Fruit fly (Drosophila melanogaster) whole organism, wandering third instar larva: ENCODE data around the gene bdl.

ENCODE experiments used
- CG9705 ChIP-seq: fragments of 200-800 bp; sonication (Bioruptor generic); optimal IDR thresholded peaks from 2 replicates; lab custom pipeline; 2018; ENCODE audit warnings: missing biosample characterization, mild to moderate bottlenecking, missing genetic modification characterization
- CrebA ChIP-seq: fragments of 200-800 bp; sonication (Bioruptor generic); optimal IDR thresholded peaks from 2 replicates; lab custom pipeline; 2016; ENCODE audit warnings: missing biosample characterization, mild to moderate bottlenecking, missing genetic modification characterization, borderline replicate concordance
- Dfd ChIP-seq: fragments of >200 bp; optimal IDR thresholded peaks from 2 replicates; lab custom pipeline; 2017; ENCODE audit warnings: missing biosample characterization, missing genetic modification characterization
- brk ChIP-seq: fragments of 200-800 bp; sonication (Bioruptor generic); optimal IDR thresholded peaks from 2 replicates; lab custom pipeline; 2016; ENCODE audit warnings: missing biosample characterization, mild to moderate bottlenecking, missing genetic modification characterization
- fru ChIP-seq: fragments of 200-800 bp; sonication (Bioruptor generic); optimal IDR thresholded peaks from 3 replicates; lab custom pipeline; 2016; ENCODE audit warnings: missing biosample characterization, mild to moderate bottlenecking, missing genetic modification characterization
- h ChIP-seq: fragments of 200-800 bp; sonication (Bioruptor generic); optimal IDR thresholded peaks from 3 replicates; lab custom pipeline; 2016; ENCODE audit warnings: missing biosample characterization, mild to moderate bottlenecking, missing genetic modification characterization
- psq ChIP-seq: fragments of 200-800 bp; sonication (Bioruptor generic); optimal IDR thresholded peaks from 3 replicates; lab custom pipeline; 2017; ENCODE audit warnings: missing biosample characterization, mild to moderate bottlenecking, missing genetic modification characterization, moderate library complexity
- usp ChIP-seq: fragments of >200 bp; optimal IDR thresholded peaks from 2 replicates; lab custom pipeline; 2017; ENCODE audit warnings: missing biosample characterization, missing genetic modification characterization

DNA sequence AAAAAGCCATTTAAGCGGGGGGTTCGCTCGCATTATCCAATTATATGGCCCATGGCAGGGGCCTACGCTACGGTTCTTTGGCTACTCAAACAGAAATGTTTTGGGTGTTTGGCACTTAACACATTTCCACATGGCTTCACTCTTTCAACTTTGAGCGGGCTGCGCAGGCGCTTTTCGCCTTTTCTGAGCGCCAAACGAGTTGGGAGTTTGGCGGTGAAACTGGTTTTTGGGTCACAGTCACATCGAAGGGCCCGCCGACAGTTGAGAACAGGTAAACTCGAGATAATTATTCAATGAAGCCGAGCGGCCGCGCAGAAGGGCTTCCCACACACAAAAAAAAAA, 42.0 kb upstream of the bdl start:
- no peak for TF ChIP-seq brk
- TF ChIP-seq CG9705 (GFP tag; lab: Kevin White, UChicago) = no peak
- no peak for TF ChIP-seq Dfd
- no peak for TF ChIP-seq usp
- TF ChIP-seq fru (GFP tag; lab: Kevin White, UChicago) = no peak
- TF ChIP-seq CrebA (GFP tag; lab: Kevin White, UChicago) = no peak
- TF ChIP-seq h = no peak
- TF ChIP-seq psq (GFP tag; lab: Kevin White, UChicago) = no peak
